Worm (Caenorhabditis elegans): Measurements from ENCODE around the gene F40G12.6.

DNA sequence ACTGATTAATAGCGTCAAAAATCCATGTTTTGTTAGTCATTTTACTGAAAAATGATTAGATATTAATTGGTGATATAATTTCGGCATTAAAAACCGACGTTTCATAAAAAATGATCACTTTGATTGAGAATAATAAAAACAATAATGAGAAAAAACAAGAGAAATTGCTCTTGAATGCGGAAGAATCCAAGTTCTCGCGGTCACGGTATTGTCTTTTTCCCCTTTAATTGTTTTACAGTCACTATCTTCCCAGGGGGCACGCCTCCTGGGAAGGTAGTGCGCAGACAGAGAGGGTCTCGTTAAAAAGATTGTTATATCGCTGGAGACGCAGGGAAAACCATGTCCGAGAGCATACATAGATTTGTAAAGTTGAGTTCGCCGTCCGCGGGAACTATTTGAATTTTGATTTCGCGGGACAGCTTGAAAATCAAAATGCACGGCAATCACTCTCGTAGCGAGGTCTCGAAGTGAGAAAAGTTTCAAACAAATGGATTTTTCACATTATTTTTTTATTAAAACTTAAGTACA lies 20.8 kb upstream of the F40G12.6 start, which contains the start of gene F14D7.2:
- TF ChIP-seq him-1 (tag; optimal IDR thresholded peaks at IDR 0.05) = no peak
- TF ChIP-seq W03F9.2 (tag; optimal IDR thresholded peaks at IDR 0.05) = no peak

All from whole organism, L4/young adult.